Fruit fly (Drosophila melanogaster) S2 (cell line): ENCODE results near the gene mib1.

Source experiments
- CG8478 ChIP-seq: fragments of >200 bp; optimal IDR thresholded peaks from 2 replicates; lab custom pipeline; 2018
- CTCF ChIP-seq, 2 experiments: fragments of >200 bp; optimal IDR thresholded peaks; 2 replicates each; lab custom pipeline; 2018

DNA sequence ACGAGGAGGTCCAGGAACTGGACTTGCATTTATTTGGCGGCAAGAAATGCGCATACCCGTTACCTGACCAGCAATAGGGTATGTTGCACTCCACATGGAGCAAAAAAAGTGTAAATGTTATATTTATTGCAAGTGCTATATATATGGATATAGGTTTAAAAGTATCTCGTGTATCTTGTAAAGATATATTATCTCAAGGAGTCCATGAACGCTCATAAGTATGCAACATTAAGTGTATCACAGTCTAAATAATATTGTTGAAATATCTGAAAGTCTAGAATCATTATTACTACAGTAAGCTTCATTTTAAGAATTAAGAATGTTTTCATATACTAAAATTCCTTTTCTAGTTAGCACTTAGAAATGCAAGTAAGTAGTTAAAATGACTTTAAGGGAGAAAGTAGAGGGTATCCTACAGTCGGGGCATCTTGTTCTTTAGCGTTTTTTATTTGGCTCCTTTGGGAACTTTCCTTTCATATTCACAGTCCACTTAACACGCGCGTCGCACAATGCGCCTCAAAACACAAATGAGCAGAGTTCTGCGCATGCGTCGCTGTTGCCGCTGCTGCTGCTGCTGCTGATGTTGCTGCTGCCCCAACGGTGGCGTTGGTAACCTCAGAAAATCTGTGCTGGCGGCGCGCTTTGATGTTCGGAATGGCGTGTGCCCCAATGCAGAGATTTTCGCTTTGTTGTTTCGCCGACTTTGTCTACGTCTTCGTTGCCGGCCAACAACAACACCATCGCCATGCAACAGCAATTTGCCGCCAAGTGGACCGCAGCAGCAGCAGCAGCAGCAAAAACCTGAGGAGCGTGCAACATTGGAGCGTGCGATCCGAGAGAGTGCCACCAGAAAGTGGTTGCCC lies 7.8 kb upstream of the mib1 start:
- TF ChIP-seq CTCF (optimal IDR thresholded peaks at IDR 0.05; lab: Kevin White, UChicago): no peak
- TF ChIP-seq CG8478: no peak
